Fruit fly (Drosophila melanogaster): ENCODE results near the gene CG42526.

- TF ChIP-seq CG12104 (GFP tag; optimal IDR thresholded peaks at IDR 0.05) (no peak), CG10366 (GFP tag; IDR thresholded peaks at IDR 0.05) (no peak), CG10979 (tag; optimal IDR thresholded peaks at IDR 0.05) (no peak), CG2678 (tag; optimal IDR thresholded peaks at IDR 0.05) (no peak), CG33213 (GFP tag; optimal IDR thresholded peaks at IDR 0.05) (no peak), CG6765 (GFP tag; optimal IDR thresholded peaks at IDR 0.05) (no peak), vvl (GFP tag; IDR thresholded peaks at IDR 0.05) (no peak), cad (GFP tag; optimal IDR thresholded peaks at IDR 0.05) (no peak), sna (GFP tag; IDR thresholded peaks at IDR 0.05; ENCODE audit: partially characterized antibody) (no peak), so (GFP tag; IDR thresholded peaks at IDR 0.05) (no peak), croc (GFP tag; conservative IDR thresholded peaks at IDR 0.05) (no peak), bbx (GFP tag; IDR thresholded peaks at IDR 0.05; ENCODE audit: partially characterized antibody) (no peak), CG14667 (GFP tag; IDR thresholded peaks at IDR 0.05) (no peak)
These were observed 34.4 kb downstream of the CG42526 start for dm6 chr3L:9400697-9401353.
